Worm (Caenorhabditis elegans): Measurements from ENCODE around the gene tin-9.2.
A peak's percentile ranks its signal among the peaks of the same experiment; 100 is the strongest.

DNA sequence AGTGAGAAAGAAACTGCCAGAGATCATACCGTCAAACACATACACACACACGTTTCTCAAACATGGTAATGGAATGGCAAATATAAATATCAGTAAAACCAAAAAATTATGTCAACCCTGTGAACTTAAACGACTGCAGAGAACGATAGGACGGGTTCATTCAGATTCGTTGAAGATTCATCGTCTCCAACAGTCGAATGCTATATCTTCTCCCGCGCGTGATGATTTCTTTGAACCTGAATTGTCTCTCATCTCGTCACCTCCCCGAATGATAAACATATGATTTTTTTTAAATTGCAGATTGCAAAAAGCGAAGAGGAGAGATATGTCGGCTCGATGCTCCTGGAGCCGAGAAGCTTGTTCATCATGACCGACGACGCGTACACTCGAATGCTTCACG, 12.1 kb downstream of the tin-9.2 start:
- TF ChIP-seq egl-13 (tag; optimal IDR thresholded peaks at IDR 0.05): no peak
- peak; percentile 74 for TF ChIP-seq blmp-1 (tag; optimal IDR thresholded peaks at IDR 0.05)
- no peak for TF ChIP-seq ets-5 (GFP tag; IDR thresholded peaks at IDR 0.05)
- no peak for TF ChIP-seq fos-1 (tag; optimal IDR thresholded peaks at IDR 0.05)
- no peak for TF ChIP-seq hlh-17 (GFP tag; optimal IDR thresholded peaks at IDR 0.05; ENCODE audit: borderline replicate concordance)
- TF ChIP-seq unc-30 (tag; optimal IDR thresholded peaks at IDR 0.05): no peak
- no peak for TF ChIP-seq ces-1 (GFP tag; optimal IDR thresholded peaks at IDR 0.05)
- TF ChIP-seq jun-1 (tag; optimal IDR thresholded peaks at IDR 0.05): no peak
- TF ChIP-seq mdl-1 (tag; optimal IDR thresholded peaks at IDR 0.05): no peak
